Fruit fly (Drosophila melanogaster) whole organism, embryonic: Measurements from ENCODE around the gene dgt6.

Experiments
- Abd-B ChIP-seq: fragments of 200-800 bp; sonication (Bioruptor generic); optimal IDR thresholded peaks from 2 replicates; lab custom pipeline; 2018; ENCODE audit warnings: missing biosample characterization, mild to moderate bottlenecking, missing genetic modification characterization, moderate library complexity
- Atf-2 ChIP-seq: fragments of 200-800 bp; sonication (Bioruptor generic); optimal IDR thresholded peaks from 2 replicates; lab custom pipeline; 2016; ENCODE audit warnings: missing biosample characterization, missing genetic modification characterization
- B-H2 ChIP-seq: fragments of 200-800 bp; sonication (Bioruptor generic); optimal IDR thresholded peaks from 2 replicates; lab custom pipeline; 2018; ENCODE audit warnings: missing biosample characterization, mild to moderate bottlenecking, missing genetic modification characterization
- BEAF-32 ChIP-seq: fragments of 200-800 bp; sonication (Bioruptor generic); optimal IDR thresholded peaks from 3 replicates; lab custom pipeline; 2017; ENCODE audit warnings: missing biosample characterization, missing genetic modification characterization, mild to moderate bottlenecking, moderate library complexity, missing genetic modification reagents
- Bdp1 ChIP-seq: fragments of 200-800 bp; sonication (Bioruptor generic); optimal IDR thresholded peaks from 3 replicates; lab custom pipeline; 2016; ENCODE audit warnings: missing biosample characterization, missing genetic modification characterization
- C15 ChIP-seq: fragments of 200-800 bp; sonication (Bioruptor generic); IDR thresholded peaks from 3 replicates; pipeline ENCODE4 v1.3.6; 2022; ENCODE audit warnings: missing biosample characterization, missing genetic modification characterization
- CG10209 ChIP-seq: fragments of 200-800 bp; sonication (Bioruptor generic); optimal IDR thresholded peaks from 3 replicates; lab custom pipeline; 2017; ENCODE audit warnings: missing biosample characterization, mild to moderate bottlenecking, missing genetic modification characterization, missing genetic modification reagents
- CG10431 ChIP-seq: fragments of 200-800 bp; sonication (Bioruptor generic); optimal IDR thresholded peaks from 3 replicates; lab custom pipeline; 2018; ENCODE audit warnings: missing biosample characterization, mild to moderate bottlenecking, missing genetic modification characterization
- CG10565 ChIP-seq: fragments of 200-800 bp; sonication (Bioruptor generic); optimal IDR thresholded peaks from 3 replicates; lab custom pipeline; 2016; ENCODE audit warnings: missing biosample characterization, mild to moderate bottlenecking, missing genetic modification characterization
- CG13287 ChIP-seq: fragments of 200-800 bp; sonication (Bioruptor generic); IDR thresholded peaks from 2 replicates; pipeline ENCODE4 v1.3.6; 2022; ENCODE audit warnings: missing biosample characterization, missing genetic modification characterization; ENCODE audit not compliant: partially characterized antibody
- CG14014 ChIP-seq: fragments of 200-800 bp; sonication (Bioruptor generic); IDR thresholded peaks from 2 replicates; pipeline ENCODE4 v1.3.6; 2022; ENCODE audit warnings: missing biosample characterization, missing genetic modification characterization
- CG2875 ChIP-seq: fragments of 200-800 bp; sonication (Bioruptor generic); optimal IDR thresholded peaks from 2 replicates; lab custom pipeline; 2017; ENCODE audit warnings: missing biosample characterization, mild to moderate bottlenecking, missing genetic modification characterization, missing genetic modification reagents
- CG31224 ChIP-seq: fragments of 200-800 bp; sonication (Bioruptor generic); IDR thresholded peaks from 2 replicates; pipeline ENCODE4 v1.3.6; 2022; ENCODE audit warnings: missing biosample characterization, missing genetic modification characterization
- CG34422 ChIP-seq: fragments of 200-800 bp; sonication (Bioruptor generic); IDR thresholded peaks from 3 replicates; pipeline ENCODE4 v1.3.6; 2022; ENCODE audit warnings: missing biosample characterization, missing genetic modification characterization
- CG43689 ChIP-seq: fragments of 200-800 bp; sonication (Bioruptor generic); IDR thresholded peaks from 2 replicates; pipeline ENCODE4 v1.3.6; 2022; ENCODE audit warnings: missing biosample characterization, missing genetic modification characterization
- CG4820 ChIP-seq: fragments of 200-800 bp; sonication (Bioruptor generic); optimal IDR thresholded peaks from 3 replicates; lab custom pipeline; 2016; ENCODE audit warnings: missing biosample characterization, missing genetic modification characterization
- CG5245 ChIP-seq: fragments of 200-800 bp; sonication (Bioruptor generic); optimal IDR thresholded peaks from 3 replicates; lab custom pipeline; 2016; ENCODE audit warnings: missing biosample characterization, missing genetic modification characterization
- CG7372 ChIP-seq: fragments of 200-800 bp; sonication (Bioruptor generic); IDR thresholded peaks from 2 replicates; pipeline ENCODE4 v1.3.6; 2022; ENCODE audit warnings: missing biosample characterization, missing genetic modification characterization
- CG7839 ChIP-seq: fragments of 200-800 bp; sonication (Bioruptor generic); optimal IDR thresholded peaks from 3 replicates; lab custom pipeline; 2018; ENCODE audit warnings: missing biosample characterization, mild to moderate bottlenecking, missing genetic modification characterization, moderate library complexity
- CG7928 ChIP-seq: fragments of 200-800 bp; sonication (Bioruptor generic); optimal IDR thresholded peaks from 2 replicates; lab custom pipeline; 2017; ENCODE audit warnings: missing biosample characterization, mild to moderate bottlenecking, missing genetic modification characterization
- CG7963 ChIP-seq: fragments of 200-800 bp; sonication (Bioruptor generic); IDR thresholded peaks from 3 replicates; pipeline ENCODE4 v1.3.6; 2022; ENCODE audit warnings: missing biosample characterization, missing genetic modification characterization; ENCODE audit not compliant: partially characterized antibody
- CG8359 ChIP-seq: fragments of 200-800 bp; sonication (Bioruptor generic); optimal IDR thresholded peaks from 2 replicates; lab custom pipeline; 2017; ENCODE audit warnings: missing biosample characterization, mild to moderate bottlenecking, missing genetic modification characterization, borderline replicate concordance
- CG8924 ChIP-seq: fragments of 200-800 bp; optimal IDR thresholded peaks from 3 replicates; lab custom pipeline; 2019; ENCODE audit warnings: missing biosample characterization, mild to moderate bottlenecking, missing genetic modification characterization, moderate library complexity
- CG9609 ChIP-seq: fragments of 200-800 bp; sonication (Bioruptor generic); optimal IDR thresholded peaks from 3 replicates; lab custom pipeline; 2016; ENCODE audit warnings: missing biosample characterization, missing genetic modification characterization
- CG9876 ChIP-seq: fragments of 200-800 bp; sonication (Bioruptor generic); optimal IDR thresholded peaks from 2 replicates; lab custom pipeline; 2016; ENCODE audit warnings: missing biosample characterization, missing genetic modification characterization
- CrebB ChIP-seq: fragments of 200-800 bp; sonication (Bioruptor generic); optimal IDR thresholded peaks from 3 replicates; lab custom pipeline; 2018; ENCODE audit warnings: missing biosample characterization, mild to moderate bottlenecking, missing genetic modification characterization
- D19B ChIP-seq: fragments of 200-800 bp; sonication (Bioruptor generic); optimal IDR thresholded peaks from 2 replicates; lab custom pipeline; 2017; ENCODE audit warnings: missing biosample characterization, mild to moderate bottlenecking, missing genetic modification characterization
- Dad ChIP-seq: fragments of 200-800 bp; sonication (Bioruptor generic); optimal IDR thresholded peaks from 3 replicates; lab custom pipeline; 2016; ENCODE audit warnings: missing biosample characterization, missing genetic modification characterization
- Deaf1 ChIP-seq: fragments of 200-800 bp; optimal IDR thresholded peaks from 3 replicates; lab custom pipeline; 2019; ENCODE audit warnings: missing biosample characterization, mild to moderate bottlenecking, missing genetic modification characterization, moderate library complexity
- Fer2 ChIP-seq: fragments of 200-800 bp; sonication (Bioruptor generic); optimal IDR thresholded peaks from 2 replicates; lab custom pipeline; 2018; ENCODE audit warnings: missing biosample characterization, mild to moderate bottlenecking, missing genetic modification characterization, moderate library complexity
- Gug ChIP-seq: fragments of 200-800 bp; sonication (Bioruptor generic); IDR thresholded peaks from 4 replicates; pipeline ENCODE4 v1.3.6; 2022; ENCODE audit warnings: missing biosample characterization, missing genetic modification characterization
- Lpt ChIP-seq: fragments of >200 bp; optimal IDR thresholded peaks from 2 replicates; lab custom pipeline; 2018; ENCODE audit warnings: missing biosample characterization, missing genetic modification characterization
- Oli ChIP-seq: fragments of 200-800 bp; sonication (Bioruptor generic); optimal IDR thresholded peaks from 2 replicates; lab custom pipeline; 2018; ENCODE audit warnings: missing biosample characterization, mild to moderate bottlenecking, missing genetic modification characterization, moderate library complexity
- Sry-β ChIP-seq: fragments of 200-800 bp; sonication (Bioruptor generic); optimal IDR thresholded peaks from 2 replicates; lab custom pipeline; 2018; ENCODE audit warnings: missing biosample characterization, mild to moderate bottlenecking, missing genetic modification characterization, moderate library complexity
- Trl ChIP-seq, 3 experiments: fragments of >200 bp in 2 of 3; fragments of 200-800 bp in 1 of 3; sonication (Bioruptor generic) in 1 of 3; optimal IDR thresholded peaks; 2 replicates in 1 of 3; 3 replicates in 2 of 3; lab custom pipeline; 2016 to 2017; ENCODE audit warnings: missing biosample characterization in 1 of 3, missing genetic modification characterization in 1 of 3
- ash1 ChIP-seq: fragments of 200-800 bp; sonication (Bioruptor generic); optimal IDR thresholded peaks from 2 replicates; lab custom pipeline; 2018; ENCODE audit warnings: missing biosample characterization, mild to moderate bottlenecking, missing genetic modification characterization
- btn ChIP-seq: fragments of 200-800 bp; sonication (Bioruptor generic); optimal IDR thresholded peaks from 2 replicates; lab custom pipeline; 2016; ENCODE audit warnings: missing biosample characterization, missing genetic modification characterization
- chif ChIP-seq, 2 experiments: fragments of 200-800 bp; sonication (Bioruptor generic); optimal IDR thresholded peaks; 3 replicates each; lab custom pipeline; 2016; ENCODE audit warnings: missing biosample characterization in 2 of 2, missing genetic modification characterization in 2 of 2
- dmrt11E ChIP-seq: fragments of 200-800 bp; sonication (Bioruptor generic); optimal IDR thresholded peaks from 3 replicates; lab custom pipeline; 2018; ENCODE audit warnings: missing biosample characterization, mild to moderate bottlenecking, missing genetic modification characterization, moderate library complexity
- fd102C ChIP-seq: fragments of 200-800 bp; sonication (Bioruptor generic); optimal IDR thresholded peaks from 2 replicates; lab custom pipeline; 2018; ENCODE audit warnings: missing biosample characterization, mild to moderate bottlenecking, missing genetic modification characterization, moderate library complexity
- gce ChIP-seq: fragments of 200-800 bp; sonication (Bioruptor generic); IDR thresholded peaks from 3 replicates; pipeline ENCODE4 v1.3.6; 2022; ENCODE audit warnings: missing biosample characterization, missing genetic modification characterization
- gsb ChIP-seq: fragments of 200-800 bp; sonication (Bioruptor generic); IDR thresholded peaks from 2 replicates; pipeline ENCODE4 v1.3.6; 2022; ENCODE audit warnings: missing biosample characterization, missing genetic modification characterization
- h ChIP-seq: fragments of >200 bp; optimal IDR thresholded peaks from 2 replicates; lab custom pipeline; 2017
- ind ChIP-seq: fragments of 200-800 bp; sonication (Bioruptor generic); optimal IDR thresholded peaks from 3 replicates; lab custom pipeline; 2016; ENCODE audit warnings: missing biosample characterization, missing genetic modification characterization
- lab ChIP-seq: fragments of 200-800 bp; sonication (Bioruptor generic); optimal IDR thresholded peaks from 3 replicates; lab custom pipeline; 2017; ENCODE audit warnings: missing biosample characterization, missing genetic modification characterization, mild to moderate bottlenecking, moderate library complexity, missing genetic modification reagents
- pb ChIP-seq: fragments of 200-800 bp; sonication (Bioruptor generic); optimal IDR thresholded peaks from 3 replicates; lab custom pipeline; 2016; ENCODE audit warnings: missing biosample characterization, missing genetic modification characterization
- ro ChIP-seq: fragments of 200-800 bp; sonication (Bioruptor generic); IDR thresholded peaks from 2 replicates; pipeline ENCODE4 v1.3.6; 2022; ENCODE audit warnings: missing biosample characterization, missing genetic modification characterization
- row ChIP-seq: fragments of 200-800 bp; sonication (Bioruptor generic); IDR thresholded peaks from 3 replicates; pipeline ENCODE4 v1.3.6; 2022; ENCODE audit warnings: missing biosample characterization, missing genetic modification characterization
- slp2 ChIP-seq: fragments of 200-800 bp; sonication (Bioruptor generic); optimal IDR thresholded peaks from 2 replicates; lab custom pipeline; 2016; ENCODE audit warnings: missing biosample characterization, missing genetic modification characterization
- zen2 ChIP-seq: fragments of 200-800 bp; sonication (Bioruptor generic); IDR thresholded peaks from 3 replicates; pipeline ENCODE4 v1.3.6; 2022; ENCODE audit warnings: missing biosample characterization, missing genetic modification characterization; ENCODE audit not compliant: partially characterized antibody

Gene dgt6

DNA sequence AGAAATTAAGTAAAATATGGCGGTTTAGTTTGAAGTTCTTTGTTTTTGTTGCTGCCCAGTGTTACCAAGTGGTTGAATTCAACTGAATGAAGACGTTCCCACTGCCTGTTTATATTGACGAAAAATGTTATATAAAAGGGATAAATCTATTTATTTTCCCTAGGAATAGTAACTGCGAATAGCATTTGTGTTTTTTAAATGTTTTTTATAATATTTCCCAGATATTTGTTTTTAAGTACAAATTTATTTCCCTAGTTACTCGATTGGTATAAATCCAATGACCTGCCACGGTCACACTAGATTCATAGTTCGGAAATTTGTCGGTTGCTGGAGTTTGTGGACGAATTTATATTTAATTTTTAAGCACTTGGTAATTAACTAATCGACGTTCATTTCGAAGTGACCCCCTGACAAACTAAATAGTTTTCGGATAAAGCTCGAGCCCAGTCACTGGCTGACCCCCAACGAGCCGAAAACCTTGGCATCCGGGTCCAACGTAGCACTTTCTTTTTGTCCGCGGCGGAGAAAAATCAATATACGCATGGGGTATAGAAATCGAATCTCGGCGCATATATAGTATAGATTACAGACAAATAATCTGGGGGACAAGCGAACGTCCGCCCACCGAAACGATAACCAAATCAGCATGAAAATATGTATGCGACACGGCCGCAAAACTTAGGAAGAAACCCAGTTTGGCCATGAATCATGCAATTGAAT lies at the start of gene dgt6, which contains the start of gene Vha100-1 (continued):
- TF ChIP-seq CG13287 (GFP tag; lab: Robert Waterston, UW) (peak; percentile 58; the same call in 1 of the 2 replicates), CG7372 (GFP tag; lab: Robert Waterston, UW) (no peak), CG10565 (GFP tag; lab: Kevin White, UChicago) (no peak), Gug (no peak), gce (GFP tag; lab: Robert Waterston, UW) (no peak), CrebB (tag; lab: Kevin White, UChicago) (no peak), CG7839 (tag; lab: Kevin White, UChicago) (no peak), fd102C (GFP tag; lab: Kevin White, UChicago) (no peak), C15 (no peak), Lpt (GFP tag; lab: Kevin White, UChicago) (no peak), Sry-β (GFP tag; lab: Kevin White, UChicago) (peak; percentile 14), Atf-2 (GFP tag; lab: Kevin White, UChicago) (no peak), Abd-B (GFP tag; lab: Kevin White, UChicago) (no peak), CG43689 (GFP tag; lab: Robert Waterston, UW) (no peak), pb (GFP tag; lab: Kevin White, UChicago) (no peak), CG7963 (GFP tag; lab: Robert Waterston, UW) (no peak), BEAF-32 (peak; percentile 38), Deaf1 (tag; lab: Kevin White, UChicago) (peak; percentile 63), h (lab: Kevin White, UChicago) (no peak), Trl (optimal IDR thresholded peaks at IDR 0.05; lab: Kevin White, UChicago) (no peak), Trl (GFP tag; optimal IDR thresholded peaks at IDR 0.05; lab: Kevin White, UChicago) (no peak), slp2 (GFP tag; lab: Kevin White, UChicago) (no peak), CG31224 (GFP tag; lab: Robert Waterston, UW) (no peak), dmrt11E (tag; lab: Kevin White, UChicago) (no peak), row (GFP tag; lab: Robert Waterston, UW) (peak; percentile 74), lab (peak; percentile 26), CG10431 (GFP tag; lab: Kevin White, UChicago) (no peak), Dad (no peak), ash1 (GFP tag; lab: Kevin White, UChicago) (no peak), chif (GFP tag; optimal IDR thresholded peaks at IDR 0.05; lab: Kevin White, UChicago) (no peak), CG8924 (tag; lab: Kevin White, UChicago) (no peak), Bdp1 (GFP tag; lab: Kevin White, UChicago) (no peak), B-H2 (no peak), gsb (GFP tag; lab: Robert Waterston, UW) (no peak), CG4820 (GFP tag; lab: Kevin White, UChicago) (peak; percentile 29), Oli (tag; lab: Kevin White, UChicago) (no peak), ind (GFP tag; lab: Kevin White, UChicago) (no peak), CG5245 (no peak), CG9609 (GFP tag; lab: Kevin White, UChicago) (no peak), CG10209 (GFP tag; lab: Kevin White, UChicago) (no peak), CG8359 (GFP tag; lab: Kevin White, UChicago) (no peak), btn (GFP tag; lab: Kevin White, UChicago) (no peak), D19B (GFP tag; lab: Kevin White, UChicago) (no peak), Fer2 (tag; lab: Kevin White, UChicago) (no peak), CG2875 (GFP tag; lab: Kevin White, UChicago) (no peak), CG34422 (GFP tag; lab: Robert Waterston, UW) (0 out of 3 replicates have a peak, but pooled peaks have one; percentile 28), zen2 (GFP tag; lab: Robert Waterston, UW) (no peak), CG7928 (GFP tag; lab: Kevin White, UChicago) (no peak), ro (no peak), CG9876 (GFP tag; lab: Kevin White, UChicago) (no peak), CG14014 (GFP tag; lab: Robert Waterston, UW) (no peak)
